Worm (Caenorhabditis elegans): ENCODE data around the gene Y55F3BR.6.

DNA sequence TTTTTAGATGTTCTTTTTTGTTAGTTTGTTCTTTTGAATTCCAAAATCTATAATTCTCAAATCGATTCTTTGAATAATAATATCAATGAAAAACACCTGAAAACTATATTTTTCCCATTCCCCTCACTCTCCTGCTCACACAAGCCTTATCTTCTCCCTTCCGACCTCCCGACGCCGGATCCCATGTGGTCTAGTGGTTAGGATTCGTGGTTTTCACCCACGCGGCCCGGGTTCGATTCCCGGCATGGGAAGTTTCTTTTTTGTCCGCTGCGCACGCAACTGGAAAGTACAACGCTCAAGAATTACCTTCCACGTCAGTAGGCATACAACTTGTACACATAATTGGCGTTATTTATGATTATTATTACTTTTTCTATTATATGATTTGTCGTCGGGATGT, 704 bp upstream of the Y55F3BR.6 start:
- TF ChIP-seq ama-1 (optimal IDR thresholded peaks at IDR 0.05) (no peak), nhr-11 (tag; optimal IDR thresholded peaks at IDR 0.05) (no peak), fkh-6 (tag; optimal IDR thresholded peaks at IDR 0.05) (no peak)
